Worm (Caenorhabditis elegans) whole organism, early embryonic: ENCODE measurements around the gene clec-71.

Source experiments
- B0310.2 ChIP-seq: sonication (generic microtip); optimal IDR thresholded peaks from 2 replicates; lab custom pipeline; 2016; ENCODE audit warnings: mild to moderate bottlenecking, missing genetic modification characterization, missing compliant biosample characterization
- F13C5.2 ChIP-seq: sonication (generic microtip); optimal IDR thresholded peaks from 2 replicates; lab custom pipeline; 2017; ENCODE audit warnings: mild to moderate bottlenecking, missing genetic modification characterization, inconsistent platforms, missing compliant biosample characterization
- aly-1 ChIP-seq: sonication (generic microtip); optimal IDR thresholded peaks from 2 replicates; lab custom pipeline; 2016; ENCODE audit warnings: missing genetic modification characterization, missing compliant biosample characterization
- ama-1 ChIP-seq: fragments of 150-350 bp; optimal IDR thresholded peaks from 2 replicates; lab custom pipeline; 2014
- flt-1 ChIP-seq: fragments of 200-800 bp; sonication (Bioruptor generic); IDR thresholded peaks from 2 replicates; pipeline ENCODE4 v1.3.6; 2022; ENCODE audit warnings: missing genetic modification characterization, missing compliant biosample characterization
- hmbx-1 ChIP-seq: sonication (generic microtip); optimal IDR thresholded peaks from 2 replicates; lab custom pipeline; 2016; ENCODE audit warnings: mild to moderate bottlenecking, missing genetic modification characterization, missing compliant biosample characterization
- hmg-4 ChIP-seq: fragments of 200-800 bp; sonication (Bioruptor generic); optimal IDR thresholded peaks from 2 replicates; lab custom pipeline; 2018; ENCODE audit warnings: mild to moderate bottlenecking, missing genetic modification characterization, missing compliant biosample characterization
- hnd-1 ChIP-seq: sonication (generic microtip); optimal IDR thresholded peaks from 2 replicates; lab custom pipeline; 2016; ENCODE audit warnings: missing genetic modification characterization, missing compliant biosample characterization
- scrt-1 ChIP-seq: fragments of 200-800 bp; sonication (Bioruptor generic); IDR thresholded peaks from 2 replicates; pipeline ENCODE4 v1.3.6; 2022; ENCODE audit warnings: missing genetic modification characterization, missing compliant biosample characterization
- tbx-11 ChIP-seq: fragments of 200-800 bp; sonication (Bioruptor generic); IDR thresholded peaks from 2 replicates; pipeline ENCODE4 v1.3.6; 2022; ENCODE audit warnings: missing genetic modification characterization, missing compliant biosample characterization
- tbx-37 ChIP-seq: fragments of 200-800 bp; sonication (Bioruptor generic); conservative IDR thresholded peaks from 2 replicates; pipeline ENCODE4 v1.3.6; 2022; ENCODE audit warnings: missing genetic modification reagents, missing genetic modification characterization, missing compliant biosample characterization
- tra-4 ChIP-seq: sonication (generic microtip); optimal IDR thresholded peaks from 2 replicates; lab custom pipeline; 2017; ENCODE audit warnings: missing genetic modification characterization, missing compliant biosample characterization

DNA sequence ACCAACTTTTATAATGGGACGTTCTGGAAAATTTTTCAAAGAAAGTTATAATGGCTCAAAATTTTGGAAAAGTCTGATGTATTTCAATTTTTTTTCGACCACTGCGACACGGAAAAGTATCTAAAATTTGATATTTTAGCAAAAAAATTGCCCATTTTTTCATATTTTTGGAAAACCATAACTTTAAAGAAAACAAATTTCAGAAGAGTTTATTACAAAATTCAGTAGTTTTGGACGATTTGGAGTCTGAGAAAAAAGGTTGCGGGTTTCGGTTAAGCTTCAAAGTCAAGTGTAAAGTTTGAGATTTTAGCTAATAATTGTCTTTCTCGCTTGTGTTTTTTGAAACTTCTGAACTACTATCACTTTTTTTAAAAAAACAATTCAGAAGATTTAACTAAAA is 50.9 kb downstream of the clec-71 start:
- no peak for TF ChIP-seq tra-4 (tag; lab: Kevin White, UChicago)
- no peak for TF ChIP-seq ama-1 (lab: Kevin White, UChicago)
- no peak for TF ChIP-seq hmbx-1 (tag; lab: Kevin White, UChicago)
- no peak for TF ChIP-seq tbx-11 (GFP tag; lab: Robert Waterston, UW)
- TF ChIP-seq B0310.2 (tag; lab: Kevin White, UChicago), result no peak
- TF ChIP-seq scrt-1 (GFP tag; lab: Robert Waterston, UW), result no peak
- no peak for TF ChIP-seq flt-1 (GFP tag; lab: Robert Waterston, UW)
- TF ChIP-seq F13C5.2 (tag; lab: Kevin White, UChicago), result no peak
- no peak for TF ChIP-seq hmg-4 (GFP tag; lab: Kevin White, UChicago)
- no peak for TF ChIP-seq tbx-37 (GFP tag; lab: Robert Waterston, UW)
- TF ChIP-seq aly-1 (tag; lab: Kevin White, UChicago), result no peak
- TF ChIP-seq hnd-1 (tag; lab: Kevin White, UChicago), result no peak
